Worm (Caenorhabditis elegans) whole organism, young adult: Measurements from ENCODE around the gene nhr-213.

Source experiments
- F10E7.11 ChIP-seq: sonication (generic microtip); optimal IDR thresholded peaks from 2 replicates; lab custom pipeline; 2017; ENCODE audit warnings: mild to moderate bottlenecking, missing genetic modification characterization, moderate library complexity, missing compliant biosample characterization
- F22D6.2 ChIP-seq: sonication (generic microtip); optimal IDR thresholded peaks from 2 replicates; lab custom pipeline; 2016; ENCODE audit warnings: mild to moderate bottlenecking, missing genetic modification characterization, missing compliant biosample characterization
- F52B5.7 ChIP-seq: sonication (generic microtip); optimal IDR thresholded peaks from 2 replicates; lab custom pipeline; 2016; ENCODE audit warnings: mild to moderate bottlenecking, missing genetic modification characterization, missing compliant biosample characterization
- F55B11.4 ChIP-seq: sonication (generic microtip); optimal IDR thresholded peaks from 2 replicates; lab custom pipeline; 2016; ENCODE audit warnings: missing compliant biosample characterization, missing genetic modification characterization, borderline replicate concordance; ENCODE audit not compliant: insufficient read depth
- K12H6.12 ChIP-seq: fragments of 200-800 bp; sonication (Bioruptor generic); optimal IDR thresholded peaks from 2 replicates; lab custom pipeline; 2018; ENCODE audit warnings: mild to moderate bottlenecking, missing genetic modification characterization, missing compliant biosample characterization
- T07F8.4 ChIP-seq: sonication (generic microtip); optimal IDR thresholded peaks from 2 replicates; lab custom pipeline; 2016; ENCODE audit warnings: mild to moderate bottlenecking, missing genetic modification characterization, moderate library complexity, missing compliant biosample characterization
- Y53F4B.3 ChIP-seq: fragments of 200-800 bp; sonication (Bioruptor generic); IDR thresholded peaks from 2 replicates; pipeline ENCODE4 v1.3.6; 2022; ENCODE audit warnings: missing genetic modification reagents, missing genetic modification characterization, missing compliant biosample characterization
- Y56A3A.18 ChIP-seq: fragments of 200-800 bp; sonication (Bioruptor generic); IDR thresholded peaks from 2 replicates; pipeline ENCODE4 v1.3.6; 2022; ENCODE audit warnings: missing genetic modification reagents, missing genetic modification characterization, missing compliant biosample characterization
- akir-1 ChIP-seq: fragments of 200-800 bp; sonication (Bioruptor generic); optimal IDR thresholded peaks from 2 replicates; lab custom pipeline; 2018; ENCODE audit warnings: mild to moderate bottlenecking, missing genetic modification characterization, moderate library complexity, missing compliant biosample characterization
- aptf-3 ChIP-seq: fragments of 200-800 bp; sonication (Bioruptor generic); IDR thresholded peaks from 2 replicates; pipeline ENCODE4 v1.3.6; 2022; ENCODE audit warnings: missing genetic modification characterization, missing compliant biosample characterization
- attf-5 ChIP-seq: fragments of 200-800 bp; sonication (Bioruptor generic); optimal IDR thresholded peaks from 2 replicates; lab custom pipeline; 2018; ENCODE audit warnings: mild to moderate bottlenecking, missing genetic modification characterization, missing compliant biosample characterization
- attf-6 ChIP-seq: fragments of 200-800 bp; sonication (Bioruptor generic); IDR thresholded peaks from 2 replicates; pipeline ENCODE4 v1.3.6; 2022; ENCODE audit warnings: missing genetic modification reagents, missing genetic modification characterization, missing compliant biosample characterization
- bed-2 ChIP-seq: fragments of 200-800 bp; sonication (Bioruptor generic); IDR thresholded peaks from 2 replicates; pipeline ENCODE4 v1.3.6; 2022; ENCODE audit warnings: missing genetic modification reagents, missing genetic modification characterization, missing compliant biosample characterization
- cebp-1 ChIP-seq, 2 experiments: fragments of 200-800 bp in 1 of 2; sonication (Bioruptor generic) in 1 of 2; sonication (generic microtip) in 1 of 2; IDR thresholded peaks in 1 of 2; optimal IDR thresholded peaks in 1 of 2; 2 replicates each; pipeline versions ENCODE4 v1.3.6 to Lab custom; 2017 to 2022; ENCODE audit warnings: missing compliant biosample characterization in 2 of 2, missing genetic modification characterization in 2 of 2, mild to moderate bottlenecking in 1 of 2, missing genetic modification reagents in 1 of 2, moderate library complexity in 1 of 2
- die-1 ChIP-seq: sonication (generic microtip); optimal IDR thresholded peaks from 2 replicates; lab custom pipeline; 2016; ENCODE audit warnings: missing genotype, mild to moderate bottlenecking, missing genetic modification characterization, missing compliant biosample characterization
- fkh-3 ChIP-seq: sonication (generic microtip); optimal IDR thresholded peaks from 2 replicates; lab custom pipeline; 2016; ENCODE audit warnings: mild to moderate bottlenecking, missing genetic modification characterization, missing compliant biosample characterization
- hmg-20 ChIP-seq: fragments of 200-800 bp; sonication (Bioruptor generic); IDR thresholded peaks from 2 replicates; pipeline ENCODE4 v1.3.6; 2022; ENCODE audit warnings: missing genetic modification reagents, missing genetic modification characterization, missing compliant biosample characterization
- hrde-1 ChIP-seq: sonication (generic microtip); optimal IDR thresholded peaks from 2 replicates; lab custom pipeline; 2016; ENCODE audit warnings: missing genetic modification characterization, mild to moderate bottlenecking, missing compliant biosample characterization, moderate library complexity, missing genotype, missing genetic modification reagents, borderline replicate concordance
- let-526 ChIP-seq: fragments of 200-800 bp; sonication (Bioruptor generic); IDR thresholded peaks from 2 replicates; pipeline ENCODE4 v1.3.6; 2022; ENCODE audit warnings: missing genetic modification reagents, missing genetic modification characterization, missing compliant biosample characterization
- lin-26 ChIP-seq: fragments of 200-800 bp; sonication (Bioruptor generic); IDR thresholded peaks from 2 replicates; pipeline ENCODE4 v1.3.6; 2022; ENCODE audit warnings: missing genetic modification reagents, missing genetic modification characterization, missing compliant biosample characterization
- lsy-27 ChIP-seq: sonication (generic microtip); optimal IDR thresholded peaks from 2 replicates; lab custom pipeline; 2017; ENCODE audit warnings: missing genetic modification characterization, mild to moderate bottlenecking, missing compliant biosample characterization, antibody characterized with exemption, missing genotype, borderline replicate concordance; ENCODE audit not compliant: insufficient read depth
- madf-10 ChIP-seq: sonication (generic microtip); optimal IDR thresholded peaks from 2 replicates; lab custom pipeline; 2016; ENCODE audit warnings: mild to moderate bottlenecking, missing genetic modification characterization, missing compliant biosample characterization
- nfyb-1 ChIP-seq: fragments of 200-800 bp; sonication (Bioruptor generic); IDR thresholded peaks from 2 replicates; pipeline ENCODE4 v1.3.6; 2022; ENCODE audit warnings: missing genetic modification reagents, missing genetic modification characterization, missing compliant biosample characterization
- nhr-120 ChIP-seq: fragments of 200-800 bp; sonication (Bioruptor generic); IDR thresholded peaks from 2 replicates; pipeline ENCODE4 v1.3.6; 2022; ENCODE audit warnings: missing genetic modification characterization, missing compliant biosample characterization
- nhr-80 ChIP-seq: sonication (generic microtip); optimal IDR thresholded peaks from 2 replicates; lab custom pipeline; 2016; ENCODE audit warnings: missing genetic modification characterization, missing compliant biosample characterization
- pbrm-1 ChIP-seq: fragments of 200-800 bp; sonication (Bioruptor generic); IDR thresholded peaks from 2 replicates; pipeline ENCODE4 v1.3.6; 2022; ENCODE audit warnings: missing genetic modification reagents, missing genetic modification characterization, missing compliant biosample characterization
- sptf-2 ChIP-seq: fragments of 200-800 bp; sonication (Bioruptor generic); optimal IDR thresholded peaks from 2 replicates; lab custom pipeline; 2018; ENCODE audit warnings: mild to moderate bottlenecking, missing genetic modification characterization, missing compliant biosample characterization
- zim-3 ChIP-seq: sonication (generic microtip); optimal IDR thresholded peaks from 2 replicates; lab custom pipeline; 2017; ENCODE audit warnings: mild to moderate bottlenecking, missing genetic modification characterization, moderate library complexity, missing compliant biosample characterization
- ztf-18 ChIP-seq: sonication (generic microtip); optimal IDR thresholded peaks from 2 replicates; lab custom pipeline; 2016; ENCODE audit warnings: missing genotype, mild to moderate bottlenecking, missing genetic modification characterization, missing compliant biosample characterization
- ztf-6 ChIP-seq: fragments of 200-800 bp; sonication (Bioruptor generic); IDR thresholded peaks from 2 replicates; pipeline ENCODE4 v1.3.6; 2022; ENCODE audit warnings: missing genetic modification reagents, missing genetic modification characterization, missing compliant biosample characterization

nhr-213 gene

DNA sequence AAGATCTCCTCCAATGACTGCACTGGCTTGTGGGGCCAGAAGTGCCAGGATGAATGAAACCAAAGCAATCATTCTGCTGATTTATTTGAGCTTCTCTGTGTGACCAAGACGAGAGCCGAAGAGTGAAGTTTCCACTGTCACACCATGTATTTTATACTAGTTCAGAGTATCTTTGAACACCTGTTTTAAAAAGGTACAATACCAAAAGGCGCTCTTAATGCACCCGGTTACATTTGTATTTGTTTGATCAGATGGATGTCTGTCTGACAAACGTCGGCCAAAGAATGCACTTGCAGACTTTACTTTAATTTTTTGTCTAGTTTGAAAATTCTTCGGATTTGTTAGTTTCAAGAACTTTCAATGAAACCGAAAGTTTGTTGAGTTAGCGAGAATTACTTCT lies 23.7 kb upstream of the nhr-213 start, which contains the start of gene F35E8.10:
Gene F35E8.10, minus strand, starts transcription at position 101 of the 400 bp plus-strand sequence.
- TF ChIP-seq F22D6.2 (tag; lab: Kevin White, UChicago) (no peak), nfyb-1 (GFP tag; lab: Robert Waterston, UW) (no peak), die-1 (tag; lab: Kevin White, UChicago) (no peak), aptf-3 (GFP tag; lab: Robert Waterston, UW) (no peak), bed-2 (GFP tag; lab: Robert Waterston, UW) (no peak)

DNA sequence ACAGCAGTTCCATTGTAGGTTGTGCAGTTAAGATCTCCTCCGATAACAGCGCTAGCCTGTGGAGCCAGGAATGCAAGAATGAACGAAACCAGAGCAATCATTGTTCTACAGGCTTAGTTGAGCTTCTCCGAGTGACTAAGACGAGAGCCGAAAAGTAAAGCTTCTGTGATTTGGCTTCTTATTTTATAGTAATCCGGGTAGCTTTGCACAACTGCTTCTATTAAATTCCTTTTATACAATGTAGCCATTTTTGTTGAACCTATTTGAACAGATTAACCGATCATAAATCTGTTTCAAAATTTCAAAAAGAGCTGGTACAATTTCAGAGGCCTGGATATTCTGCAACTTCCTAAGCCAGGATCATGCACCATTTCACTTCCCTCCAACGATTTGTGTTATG lies 20.9 kb upstream of the nhr-213 start, which contains the start of gene F35E8.9:
Gene F35E8.9, minus strand, starts transcription at position 101 of the 400 bp plus-strand sequence.
- no peak for TF ChIP-seq pbrm-1 (GFP tag; lab: Robert Waterston, UW)
- no peak for TF ChIP-seq akir-1 (GFP tag; lab: Kevin White, UChicago)
- TF ChIP-seq Y56A3A.18 (GFP tag; lab: Robert Waterston, UW), result no peak
- no peak for TF ChIP-seq hmg-20 (GFP tag; lab: Robert Waterston, UW)
- no peak for TF ChIP-seq hrde-1
- no peak for TF ChIP-seq F52B5.7 (tag; lab: Kevin White, UChicago)
- TF ChIP-seq attf-5 (GFP tag; lab: Kevin White, UChicago), result no peak
- TF ChIP-seq nfyb-1 (GFP tag; lab: Robert Waterston, UW), result no peak
- TF ChIP-seq K12H6.12 (tag; lab: Kevin White, UChicago), result no peak
- TF ChIP-seq let-526 (GFP tag; lab: Robert Waterston, UW), result no peak
- no peak for TF ChIP-seq fkh-3 (tag; lab: Kevin White, UChicago)
- TF ChIP-seq lin-26 (GFP tag; lab: Robert Waterston, UW), result no peak
- TF ChIP-seq zim-3, result no peak
- no peak for TF ChIP-seq F10E7.11 (tag; lab: Kevin White, UChicago)

DNA sequence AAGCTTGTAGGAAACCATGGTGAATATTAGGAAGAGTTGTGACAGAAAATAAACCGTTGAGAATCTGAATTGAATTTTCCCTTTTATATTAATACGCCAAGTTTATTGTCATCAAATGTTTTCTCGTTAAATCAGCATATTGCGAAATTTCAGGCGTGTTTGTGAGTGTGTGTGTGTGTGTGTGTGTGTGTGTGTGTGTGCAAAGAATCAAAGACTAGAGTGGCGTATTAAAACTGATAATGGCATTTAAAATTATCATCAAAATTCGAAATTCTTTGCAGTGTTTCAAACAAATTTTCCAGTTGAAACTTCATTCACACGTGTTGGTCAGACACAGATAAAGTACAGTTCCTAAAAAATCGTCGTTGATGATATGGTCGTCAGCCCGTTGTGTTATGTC lies 19.3 kb upstream of the nhr-213 start, which contains the start of gene gst-38:
Gene gst-38, minus strand, starts transcription at position 152 of the 400 bp plus-strand sequence.
- TF ChIP-seq nhr-80 (tag; lab: Kevin White, UChicago) (peak; percentile 82), Y56A3A.18 (GFP tag; lab: Robert Waterston, UW) (no peak), lsy-27 (tag; lab: Kevin White, UChicago) (no peak), cebp-1 (GFP tag; IDR thresholded peaks at IDR 0.05; lab: Robert Waterston, UW) (peak; percentile 86), cebp-1 (tag; optimal IDR thresholded peaks at IDR 0.05; lab: Kevin White, UChicago) (peak; percentile 93), ztf-6 (GFP tag; lab: Robert Waterston, UW) (no peak), attf-6 (GFP tag; lab: Robert Waterston, UW) (no peak)
- TF ChIP-seq, all 124 proteins: peak for 2

DNA sequence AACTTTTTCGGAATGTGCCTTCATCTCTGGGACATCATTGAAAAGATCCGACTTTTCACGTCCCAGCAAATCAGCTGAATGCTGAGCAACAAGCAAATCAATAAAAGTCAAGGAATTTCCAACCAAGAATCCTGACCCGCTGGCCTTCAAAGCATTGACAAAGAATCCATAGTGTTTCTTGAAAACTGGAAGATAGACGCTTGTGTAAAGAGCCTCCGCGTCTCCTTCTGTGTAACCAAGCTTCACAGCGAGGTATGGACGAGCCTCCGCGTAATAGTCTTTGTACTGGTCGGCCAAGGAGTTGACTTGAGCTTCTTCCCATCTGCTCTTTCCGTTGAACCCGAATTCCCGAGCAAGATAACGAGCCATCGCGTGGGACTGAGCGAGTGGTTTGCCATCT lies 18.7 kb upstream of the nhr-213 start:
- TF ChIP-seq ztf-6 (GFP tag; lab: Robert Waterston, UW) (no peak), sptf-2 (GFP tag; lab: Kevin White, UChicago) (no peak), T07F8.4 (tag; lab: Kevin White, UChicago) (no peak), akir-1 (GFP tag; lab: Kevin White, UChicago) (no peak), K12H6.12 (tag; lab: Kevin White, UChicago) (no peak), hmg-20 (GFP tag; lab: Robert Waterston, UW) (no peak), F55B11.4 (tag; lab: Kevin White, UChicago) (no peak), cebp-1 (GFP tag; IDR thresholded peaks at IDR 0.05; lab: Robert Waterston, UW) (no peak), cebp-1 (tag; optimal IDR thresholded peaks at IDR 0.05; lab: Kevin White, UChicago) (no peak), Y53F4B.3 (GFP tag; lab: Robert Waterston, UW) (no peak), nhr-120 (no peak), ztf-18 (no peak), madf-10 (no peak), pbrm-1 (GFP tag; lab: Robert Waterston, UW) (no peak)
- TF ChIP-seq, all 124 proteins: peak for 0
